Worm (Caenorhabditis elegans) whole organism, L4 larva: Measurements from ENCODE around the gene slmp-1.

Experiments used
- daf-16 ChIP-seq, 3 experiments: sonication (generic microtip); optimal IDR thresholded peaks; 2 replicates each; lab custom pipeline; 2016 to 2017; ENCODE audit warnings: missing genetic modification characterization in 3 of 3, missing genetic modification reagents in 3 of 3, mild to moderate bottlenecking in 2 of 3, missing compliant biosample characterization in 2 of 3, missing biosample characterization in 1 of 3, moderate library complexity in 1 of 3
- lin-13 ChIP-seq: fragments of 150-350 bp; optimal IDR thresholded peaks from 2 replicates; lab custom pipeline; 2014; ENCODE audit warnings: missing biosample characterization, missing genetic modification reagents, missing genetic modification characterization
- mdl-1 ChIP-seq, 2 experiments: fragments of 150-350 bp in 1 of 2; sonication (generic microtip) in 1 of 2; optimal IDR thresholded peaks; 2 replicates each; lab custom pipeline; 2014 to 2017; ENCODE audit warnings: missing biosample characterization in 2 of 2, missing genetic modification characterization in 2 of 2
- nhr-41 ChIP-seq: fragments of 200-800 bp; sonication (Bioruptor generic); IDR thresholded peaks from 2 replicates; pipeline ENCODE4 v1.3.6; 2022; ENCODE audit warnings: missing genetic modification reagents, missing genetic modification characterization, missing compliant biosample characterization
- nhr-76 ChIP-seq: fragments of 150-350 bp; optimal IDR thresholded peaks from 2 replicates; lab custom pipeline; 2014; ENCODE audit warnings: missing biosample characterization, missing genetic modification characterization
- nhr-77 ChIP-seq: fragments of 150-350 bp; optimal IDR thresholded peaks from 2 replicates; lab custom pipeline; 2014; ENCODE audit warnings: missing biosample characterization, missing genetic modification characterization
- sdz-12 ChIP-seq: fragments of 200-800 bp; sonication (Bioruptor generic); optimal IDR thresholded peaks from 2 replicates; lab custom pipeline; 2018; ENCODE audit warnings: mild to moderate bottlenecking, missing genetic modification characterization, missing compliant biosample characterization
- snpc-4 ChIP-seq: fragments of 150-350 bp; optimal IDR thresholded peaks from 2 replicates; lab custom pipeline; 2014; ENCODE audit warnings: missing biosample characterization, missing genetic modification characterization
- unc-39 ChIP-seq: sonication (generic microtip); optimal IDR thresholded peaks from 2 replicates; lab custom pipeline; 2017; ENCODE audit warnings: missing biosample characterization, missing genetic modification characterization

DNA sequence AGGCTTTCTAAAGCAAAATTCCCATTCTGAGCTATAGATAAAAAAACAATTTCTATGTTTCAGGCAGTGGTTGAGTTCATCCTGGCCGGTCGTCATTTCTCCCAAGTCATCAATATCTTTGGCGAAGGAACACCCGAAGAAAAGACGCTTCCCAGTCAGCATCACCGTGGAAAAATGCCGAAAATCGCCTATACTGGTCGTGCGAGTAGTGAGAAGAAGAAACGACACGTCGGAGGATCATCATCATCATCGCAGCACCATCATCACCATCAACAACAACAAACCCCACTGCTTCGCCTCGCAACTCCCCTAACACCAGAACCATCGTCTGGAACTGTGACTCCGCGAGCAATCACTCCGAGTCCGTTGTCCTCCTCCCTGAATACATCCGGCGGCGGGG, 38.0 kb downstream of the slmp-1 start:
- TF ChIP-seq daf-16 (GFP tag; optimal IDR thresholded peaks at IDR 0.05; lab: Kevin White, UChicago) (no peak), daf-16 (tag; optimal IDR thresholded peaks at IDR 0.05; lab: Kevin White, UChicago) (no peak), sdz-12 (GFP tag; lab: Kevin White, UChicago) (no peak), nhr-41 (GFP tag; lab: Robert Waterston, UW) (no peak), snpc-4 (tag; lab: Kevin White, UChicago) (no peak), lin-13 (no peak), unc-39 (no peak), mdl-1 (tag; optimal IDR thresholded peaks at IDR 0.05; lab: Kevin White, UChicago) (no peak), nhr-76 (tag; lab: Kevin White, UChicago) (no peak), nhr-77 (tag; lab: Kevin White, UChicago) (no peak)
